Fruit fly (Drosophila melanogaster) whole organism, embryonic: ENCODE results near the gene Osi16.
A peak's percentile ranks its signal among the peaks of the same experiment; 100 is the strongest.

Source experiments
- Atf3 ChIP-seq: fragments of 200-800 bp; sonication (Bioruptor generic); optimal IDR thresholded peaks from 3 replicates; lab custom pipeline; 2016; ENCODE audit warnings: missing biosample characterization, missing genetic modification characterization
- Blimp-1 ChIP-seq: fragments of 200-800 bp; sonication (Bioruptor generic); optimal IDR thresholded peaks from 3 replicates; lab custom pipeline; 2018; ENCODE audit warnings: missing biosample characterization, missing genetic modification characterization, mild to moderate bottlenecking, moderate library complexity, missing genetic modification reagents
- C15 ChIP-seq: fragments of 200-800 bp; sonication (Bioruptor generic); IDR thresholded peaks from 3 replicates; pipeline ENCODE4 v1.3.6; 2022; ENCODE audit warnings: missing biosample characterization, missing genetic modification characterization
- CG11504 ChIP-seq: fragments of 200-800 bp; sonication (Bioruptor generic); optimal IDR thresholded peaks from 3 replicates; lab custom pipeline; 2019; ENCODE audit warnings: missing biosample characterization, mild to moderate bottlenecking, missing genetic modification characterization, moderate library complexity
- CG15073 ChIP-seq: fragments of 200-800 bp; sonication (Bioruptor generic); optimal IDR thresholded peaks from 2 replicates; lab custom pipeline; 2016; ENCODE audit warnings: missing biosample characterization, missing genetic modification characterization
- CG15696 ChIP-seq: fragments of 200-800 bp; sonication (Bioruptor generic); optimal IDR thresholded peaks from 2 replicates; lab custom pipeline; 2019; ENCODE audit warnings: missing biosample characterization, mild to moderate bottlenecking, missing genetic modification characterization, moderate library complexity
- CG17359 ChIP-seq: fragments of 200-800 bp; sonication (Bioruptor generic); optimal IDR thresholded peaks from 3 replicates; lab custom pipeline; 2018; ENCODE audit warnings: missing biosample characterization, mild to moderate bottlenecking, missing genetic modification characterization, moderate library complexity
- CG18476 ChIP-seq: fragments of 200-800 bp; sonication (Bioruptor generic); optimal IDR thresholded peaks from 2 replicates; lab custom pipeline; 2016; ENCODE audit warnings: missing biosample characterization, mild to moderate bottlenecking, missing genetic modification characterization
- CG3163 ChIP-seq: fragments of 200-800 bp; sonication (Bioruptor generic); optimal IDR thresholded peaks from 3 replicates; lab custom pipeline; 2016; ENCODE audit warnings: missing biosample characterization, missing genetic modification characterization
- CG3995 ChIP-seq: fragments of 200-800 bp; sonication (Bioruptor generic); optimal IDR thresholded peaks from 3 replicates; lab custom pipeline; 2016; ENCODE audit warnings: missing biosample characterization, missing genetic modification characterization
- CG4730 ChIP-seq: fragments of 200-800 bp; sonication (Bioruptor generic); IDR thresholded peaks from 2 replicates; pipeline ENCODE4 v1.3.6; 2022; ENCODE audit warnings: missing biosample characterization, missing genetic modification characterization
- CG7839 ChIP-seq: fragments of 200-800 bp; sonication (Bioruptor generic); optimal IDR thresholded peaks from 3 replicates; lab custom pipeline; 2018; ENCODE audit warnings: missing biosample characterization, mild to moderate bottlenecking, missing genetic modification characterization, moderate library complexity
- CG7963 ChIP-seq: fragments of 200-800 bp; sonication (Bioruptor generic); IDR thresholded peaks from 3 replicates; pipeline ENCODE4 v1.3.6; 2022; ENCODE audit warnings: missing biosample characterization, missing genetic modification characterization; ENCODE audit not compliant: partially characterized antibody
- Dek ChIP-seq: fragments of 200-800 bp; sonication (Bioruptor generic); optimal IDR thresholded peaks from 3 replicates; lab custom pipeline; 2019; ENCODE audit warnings: missing biosample characterization, mild to moderate bottlenecking, missing genetic modification characterization, moderate library complexity
- Doc3 ChIP-seq: fragments of 200-800 bp; sonication (Bioruptor generic); IDR thresholded peaks from 3 replicates; pipeline ENCODE4 v1.3.6; 2022; ENCODE audit warnings: missing biosample characterization, missing genetic modification characterization; ENCODE audit not compliant: partially characterized antibody
- Hand ChIP-seq: fragments of 200-800 bp; sonication (Bioruptor generic); optimal IDR thresholded peaks from 2 replicates; lab custom pipeline; 2017; ENCODE audit warnings: mild to moderate bottlenecking, missing biosample characterization, missing genetic modification reagents, missing genetic modification characterization
- Hr3 ChIP-seq: fragments of 200-800 bp; sonication (Bioruptor generic); optimal IDR thresholded peaks from 3 replicates; lab custom pipeline; 2016; ENCODE audit warnings: missing biosample characterization, missing genetic modification characterization
- MTF-1 ChIP-seq: fragments of 200-800 bp; sonication (Bioruptor generic); optimal IDR thresholded peaks from 2 replicates; lab custom pipeline; 2018; ENCODE audit warnings: missing biosample characterization, mild to moderate bottlenecking, missing genetic modification characterization, borderline replicate concordance
- Meics ChIP-seq: fragments of 200-800 bp; sonication (Bioruptor generic); optimal IDR thresholded peaks from 2 replicates; lab custom pipeline; 2017; ENCODE audit warnings: missing biosample characterization, mild to moderate bottlenecking, missing genetic modification characterization
- Sox102F ChIP-seq: fragments of 200-800 bp; sonication (Bioruptor generic); optimal IDR thresholded peaks from 2 replicates; lab custom pipeline; 2018; ENCODE audit warnings: missing biosample characterization, mild to moderate bottlenecking, missing genetic modification characterization, moderate library complexity
- Taf1 ChIP-seq: fragments of 200-800 bp; sonication (Bioruptor generic); IDR thresholded peaks from 2 replicates; pipeline ENCODE4 v1.3.6; 2022; ENCODE audit warnings: missing biosample characterization, missing genetic modification characterization
- Xrp1 ChIP-seq: fragments of 200-800 bp; sonication (Bioruptor generic); IDR thresholded peaks from 2 replicates; pipeline ENCODE4 v1.3.6; 2022; ENCODE audit warnings: missing biosample characterization, missing genetic modification characterization
- abd-A ChIP-seq: fragments of 200-800 bp; sonication (Bioruptor generic); optimal IDR thresholded peaks from 3 replicates; lab custom pipeline; 2019; ENCODE audit warnings: missing biosample characterization, mild to moderate bottlenecking, missing genetic modification characterization, moderate library complexity
- amos ChIP-seq: fragments of 200-800 bp; sonication (Bioruptor generic); IDR thresholded peaks from 2 replicates; pipeline ENCODE4 v1.3.6; 2022; ENCODE audit warnings: missing biosample characterization, missing genetic modification characterization; ENCODE audit not compliant: partially characterized antibody
- caup ChIP-seq: fragments of 200-800 bp; sonication (Bioruptor generic); optimal IDR thresholded peaks from 3 replicates; lab custom pipeline; 2017; ENCODE audit warnings: missing biosample characterization, mild to moderate bottlenecking, missing genetic modification characterization, moderate library complexity; ENCODE audit not compliant: severe bottlenecking
- chinmo ChIP-seq: fragments of 200-800 bp; sonication (Bioruptor generic); IDR thresholded peaks from 4 replicates; pipeline ENCODE4 v1.3.6; 2022; ENCODE audit warnings: missing biosample characterization, missing genetic modification characterization; ENCODE audit not compliant: partially characterized antibody
- ci ChIP-seq: fragments of 200-800 bp; sonication (Bioruptor generic); IDR thresholded peaks from 3 replicates; pipeline ENCODE4 v1.3.6; 2022; ENCODE audit warnings: missing biosample characterization, missing genetic modification characterization
- hth ChIP-seq: fragments of >200 bp; optimal IDR thresholded peaks from 2 replicates; lab custom pipeline; 2017; ENCODE audit warnings: inconsistent platforms
- jigr1 ChIP-seq: fragments of 200-800 bp; sonication (Bioruptor generic); IDR thresholded peaks from 3 replicates; pipeline ENCODE4 v1.3.6; 2022; ENCODE audit warnings: missing biosample characterization, missing genetic modification characterization
- kah ChIP-seq: fragments of 200-800 bp; sonication (Bioruptor generic); optimal IDR thresholded peaks from 2 replicates; lab custom pipeline; 2018; ENCODE audit warnings: missing biosample characterization, mild to moderate bottlenecking, missing genetic modification characterization
- kni ChIP-seq: fragments of 200-800 bp; sonication (Bioruptor generic); optimal IDR thresholded peaks from 3 replicates; lab custom pipeline; 2017; ENCODE audit warnings: mild to moderate bottlenecking, missing biosample characterization, missing genetic modification reagents, missing genetic modification characterization
- peb ChIP-seq: fragments of 200-800 bp; sonication (Bioruptor generic); IDR thresholded peaks from 2 replicates; pipeline ENCODE4 v1.3.6; 2022; ENCODE audit warnings: missing biosample characterization, missing genetic modification characterization
- pita ChIP-seq: fragments of 200-800 bp; sonication (Bioruptor generic); optimal IDR thresholded peaks from 2 replicates; lab custom pipeline; 2017; ENCODE audit warnings: missing biosample characterization, mild to moderate bottlenecking, missing genetic modification characterization
- pros ChIP-seq: fragments of 200-800 bp; sonication (Bioruptor generic); optimal IDR thresholded peaks from 3 replicates; lab custom pipeline; 2019; ENCODE audit warnings: missing biosample characterization, mild to moderate bottlenecking, missing genetic modification characterization, moderate library complexity
- pzg ChIP-seq: fragments of 200-800 bp; sonication (Bioruptor generic); optimal IDR thresholded peaks from 3 replicates; lab custom pipeline; 2018; ENCODE audit warnings: missing biosample characterization, mild to moderate bottlenecking, missing genetic modification characterization, moderate library complexity
- ranshi ChIP-seq: fragments of 200-800 bp; sonication (Bioruptor generic); IDR thresholded peaks from 2 replicates; pipeline ENCODE4 v1.3.6; 2022; ENCODE audit warnings: missing biosample characterization, missing genetic modification characterization
- sd ChIP-seq: fragments of 200-800 bp; sonication (Bioruptor generic); optimal IDR thresholded peaks from 3 replicates; lab custom pipeline; 2018; ENCODE audit warnings: missing biosample characterization, mild to moderate bottlenecking, missing genetic modification characterization, moderate library complexity
- seq ChIP-seq: fragments of 200-800 bp; sonication (Bioruptor generic); IDR thresholded peaks from 2 replicates; pipeline ENCODE4 v1.3.6; 2022; ENCODE audit warnings: missing biosample characterization, missing genetic modification characterization
- tap ChIP-seq: fragments of 200-800 bp; optimal IDR thresholded peaks from 3 replicates; lab custom pipeline; 2019; ENCODE audit warnings: missing biosample characterization, mild to moderate bottlenecking, missing genetic modification characterization, moderate library complexity
- zen ChIP-seq: fragments of 200-800 bp; sonication (Bioruptor generic); optimal IDR thresholded peaks from 3 replicates; lab custom pipeline; 2018; ENCODE audit warnings: missing biosample characterization, mild to moderate bottlenecking, missing genetic modification characterization, moderate library complexity

Osi16 gene

DNA sequence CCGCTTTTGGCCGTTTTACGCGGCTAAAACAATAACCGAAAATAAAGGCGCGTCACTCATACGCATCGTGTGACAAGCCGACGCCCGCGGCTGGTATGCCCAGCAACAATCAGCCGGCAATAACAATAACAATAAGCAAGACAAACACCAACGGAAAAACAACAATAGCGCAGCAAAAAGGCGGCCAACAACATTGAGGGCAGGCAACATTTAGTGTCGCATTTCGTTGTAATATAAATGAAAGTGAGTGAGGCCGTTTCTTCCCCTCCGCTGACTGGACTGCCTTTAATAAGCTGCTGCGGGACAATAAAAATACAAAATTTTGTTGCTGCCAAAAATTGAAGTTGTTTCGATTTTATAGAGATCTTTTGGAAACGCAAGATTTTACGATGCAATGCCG is 7.9 kb upstream of the Osi16 start:
- TF ChIP-seq MTF-1 (no peak), seq (GFP tag; lab: Robert Waterston, UW) (no peak), CG15073 (GFP tag; lab: Kevin White, UChicago) (no peak), pros (GFP tag; lab: Kevin White, UChicago) (no peak), CG3995 (GFP tag; lab: Kevin White, UChicago) (no peak), ci (GFP tag; lab: Robert Waterston, UW) (peak; percentile 47; the same call in 1 of the 3 replicates), abd-A (tag; lab: Kevin White, UChicago) (peak; percentile 16), Hand (no peak), Meics (GFP tag; lab: Kevin White, UChicago) (no peak), chinmo (GFP tag; lab: Robert Waterston, UW) (0 out of 4 replicates have a peak, but pooled peaks have one; percentile 49), caup (GFP tag; lab: Kevin White, UChicago) (no peak), amos (GFP tag; lab: Robert Waterston, UW) (no peak), pita (GFP tag; lab: Kevin White, UChicago) (no peak), C15 (GFP tag; lab: Robert Waterston, UW) (no peak), CG17359 (tag; lab: Kevin White, UChicago) (no peak), Sox102F (GFP tag; lab: Kevin White, UChicago) (peak; percentile 0), Hr3 (GFP tag; lab: Kevin White, UChicago) (no peak), hth (lab: Kevin White, UChicago) (no peak), jigr1 (GFP tag; lab: Robert Waterston, UW) (no peak), CG4730 (no peak), Dek (tag; lab: Kevin White, UChicago) (no peak), CG11504 (peak; percentile 53), CG7963 (GFP tag; lab: Robert Waterston, UW) (no peak), Atf3 (GFP tag; lab: Kevin White, UChicago) (no peak), CG18476 (GFP tag; lab: Kevin White, UChicago) (no peak), Xrp1 (GFP tag; lab: Robert Waterston, UW) (no peak), zen (tag; lab: Kevin White, UChicago) (no peak), CG7839 (tag; lab: Kevin White, UChicago) (no peak), Blimp-1 (GFP tag; lab: Kevin White, UChicago) (peak; percentile 82), sd (tag; lab: Kevin White, UChicago) (peak; percentile 72), Taf1 (GFP tag; lab: Robert Waterston, UW) (no peak), CG3163 (no peak), peb (GFP tag; lab: Robert Waterston, UW) (no peak), pzg (no peak), ranshi (GFP tag; lab: Robert Waterston, UW) (no peak), kah (GFP tag; lab: Kevin White, UChicago) (no peak), kni (peak; percentile 46), tap (tag; lab: Kevin White, UChicago) (no peak), Doc3 (GFP tag; lab: Robert Waterston, UW) (no peak)

DNA sequence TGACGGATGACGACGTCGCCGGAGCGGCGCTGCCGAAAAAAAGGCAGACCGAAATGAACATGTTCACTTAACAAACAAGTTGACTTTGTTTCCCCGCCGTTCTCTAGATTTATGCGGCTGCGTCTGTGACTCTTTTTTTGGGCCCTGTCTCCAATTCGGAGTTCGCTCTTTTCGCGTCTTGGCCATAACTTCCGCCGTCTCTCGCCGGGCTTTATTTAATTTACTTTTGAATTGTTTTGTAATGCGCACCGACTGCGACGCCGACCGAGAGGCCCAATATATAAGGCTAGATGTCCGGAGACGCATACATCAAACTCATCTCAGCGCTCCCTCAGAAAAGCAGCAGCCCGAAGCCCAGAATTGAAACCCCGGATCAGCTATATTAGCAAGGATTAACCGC is 6.2 kb upstream of the Osi16 start, which contains the start of gene Osi14:
Osi14 (plus strand) TSS at position 301 of the 400 bp plus-strand sequence.
- TF ChIP-seq CG15696 (tag; lab: Kevin White, UChicago) (no peak), chinmo (GFP tag; lab: Robert Waterston, UW) (0 out of 4 replicates have a peak, but pooled peaks have one; percentile 72)
